Fruit fly (Drosophila melanogaster) Kc167 (cell line): ENCODE results near the gene gdrd.

Experiments used
- Myc ChIP-seq: fragments of >200 bp; optimal IDR thresholded peaks from 2 replicates; lab custom pipeline; 2017; ENCODE audit warnings: missing external identifiers
- Sin3A ChIP-seq: fragments of >200 bp; optimal IDR thresholded peaks from 2 replicates; lab custom pipeline; 2018; ENCODE audit warnings: missing external identifiers
- h ChIP-seq: fragments of >200 bp; optimal IDR thresholded peaks from 3 replicates; lab custom pipeline; 2018; ENCODE audit warnings: missing external identifiers
- insv ChIP-seq: fragments of >200 bp; optimal IDR thresholded peaks from 3 replicates; lab custom pipeline; 2018; ENCODE audit warnings: missing external identifiers
- psq ChIP-seq: fragments of >200 bp; optimal IDR thresholded peaks from 2 replicates; lab custom pipeline; 2017; ENCODE audit warnings: missing external identifiers
- ttk ChIP-seq: sonication (Bioruptor generic); optimal IDR thresholded peaks from 2 replicates; lab custom pipeline; 2017; ENCODE audit warnings: missing external identifiers

Gene gdrd

DNA sequence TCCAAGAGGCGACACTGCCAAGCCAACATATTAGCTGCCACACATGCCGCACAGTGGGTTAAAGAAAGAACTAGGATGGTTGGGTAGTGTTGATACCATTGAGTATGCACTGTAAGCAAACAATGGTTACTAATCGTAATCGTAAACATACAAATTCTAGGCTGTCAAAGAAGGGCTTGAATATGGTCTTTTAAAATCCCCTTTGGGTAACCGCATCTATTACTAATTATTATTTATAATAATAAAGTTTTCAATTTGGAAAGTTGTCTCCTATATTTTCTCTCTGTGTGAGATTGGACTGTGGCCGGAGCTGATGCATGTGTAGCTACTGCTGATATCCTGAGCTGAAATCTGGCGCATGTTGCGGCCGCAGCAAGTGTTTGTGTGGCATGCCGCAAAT, 40.6 kb downstream of the gdrd start:
- TF ChIP-seq h (lab: Kevin White, UChicago) (no peak), ttk (lab: Kevin White, UChicago) (no peak), Myc (lab: Kevin White, UChicago) (no peak), psq (no peak), insv (lab: Kevin White, UChicago) (no peak), Sin3A (no peak)

DNA sequence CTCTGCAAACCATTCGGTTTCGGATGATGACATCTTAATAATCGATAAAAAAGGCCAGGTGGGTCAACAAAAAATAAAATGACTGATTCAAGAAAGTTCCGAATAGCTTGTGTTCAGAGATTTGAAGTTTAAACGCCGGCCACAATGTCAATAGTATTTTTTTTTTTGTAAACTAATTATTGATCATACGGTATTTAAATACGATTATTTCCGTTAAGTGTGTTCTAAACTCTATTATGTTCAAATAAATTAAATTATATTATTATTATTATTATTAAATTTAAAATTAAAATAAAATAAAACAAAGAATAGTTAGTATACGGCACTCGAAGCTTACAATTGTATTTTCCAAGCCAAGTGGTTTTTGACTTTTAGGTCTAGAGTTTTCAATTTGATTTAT, 42.3 kb downstream of the gdrd start, which contains the start of gene CG13471:
CG13471 (minus strand) TSS at position 101 of the 400 bp plus-strand sequence.
- TF ChIP-seq Sin3A, result no peak
- TF ChIP-seq h (lab: Kevin White, UChicago), result no peak
- TF ChIP-seq Myc (lab: Kevin White, UChicago), result no peak
- no peak for TF ChIP-seq psq
- TF ChIP-seq insv (lab: Kevin White, UChicago), result no peak
- TF ChIP-seq ttk (lab: Kevin White, UChicago), result no peak
